Worm (Caenorhabditis elegans): ENCODE results near the gene F19C7.2.

DNA sequence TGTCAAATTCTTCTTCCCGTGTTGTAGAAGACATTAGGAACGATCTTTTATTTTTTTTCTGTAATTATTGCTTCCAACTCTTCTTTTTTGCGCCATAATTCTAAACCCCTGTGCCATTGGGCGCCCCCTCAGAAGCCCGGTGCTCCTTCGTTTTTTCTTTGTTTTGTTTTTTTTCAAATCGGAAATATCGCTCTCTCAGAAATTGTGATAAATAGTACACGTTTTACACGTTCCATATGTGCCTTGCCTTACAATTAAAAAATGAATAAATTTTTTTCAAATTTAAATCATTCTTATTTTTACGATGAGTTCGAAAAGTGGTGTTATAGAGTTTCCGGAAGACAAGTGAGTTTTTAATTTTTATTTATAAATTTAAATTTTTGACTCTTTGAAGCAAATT, 49.7 kb downstream of the F19C7.2 start, which contains the start of gene F29B9.7:
- TF ChIP-seq W03F9.2 (tag; optimal IDR thresholded peaks at IDR 0.05) (no peak), him-1 (tag; optimal IDR thresholded peaks at IDR 0.05) (no peak)

Data from whole organism, L4/young adult.